Fruit fly (Drosophila melanogaster) whole organism, wandering third instar larva: ENCODE results near the gene Rbfox1.

Experiments used
- Abd-B ChIP-seq: fragments of >200 bp; optimal IDR thresholded peaks from 2 replicates; lab custom pipeline; 2017; ENCODE audit warnings: missing biosample characterization, missing genetic modification characterization
- CG32264 ChIP-seq: fragments of 200-800 bp; sonication (Bioruptor generic); optimal IDR thresholded peaks from 2 replicates; lab custom pipeline; 2016; ENCODE audit warnings: missing biosample characterization, missing genetic modification characterization
- CrebA ChIP-seq: fragments of 200-800 bp; sonication (Bioruptor generic); optimal IDR thresholded peaks from 2 replicates; lab custom pipeline; 2016; ENCODE audit warnings: missing biosample characterization, mild to moderate bottlenecking, missing genetic modification characterization, borderline replicate concordance
- Dfd ChIP-seq: fragments of >200 bp; optimal IDR thresholded peaks from 2 replicates; lab custom pipeline; 2017; ENCODE audit warnings: missing biosample characterization, missing genetic modification characterization
- Dif ChIP-seq: fragments of 200-275, 200-300 bp; sonication (Bioruptor generic); optimal IDR thresholded peaks from 2 replicates; lab custom pipeline; 2018; ENCODE audit warnings: missing biosample characterization, missing genetic modification characterization; ENCODE audit not compliant: partially characterized antibody
- HLH106 ChIP-seq: fragments of 200-800 bp; optimal IDR thresholded peaks from 3 replicates; lab custom pipeline; 2019; ENCODE audit warnings: missing biosample characterization, mild to moderate bottlenecking, missing genetic modification characterization, moderate library complexity
- Hr83 ChIP-seq: fragments of 200-300 bp; sonication (Bioruptor generic); optimal IDR thresholded peaks from 2 replicates; lab custom pipeline; 2016; ENCODE audit warnings: missing biosample characterization, mild to moderate bottlenecking, missing genetic modification characterization, moderate library complexity; ENCODE audit not compliant: poor library complexity, severe bottlenecking
- Jra ChIP-seq: sonication (Bioruptor generic); optimal IDR thresholded peaks from 2 replicates; lab custom pipeline; 2016; ENCODE audit warnings: missing biosample characterization, missing genetic modification characterization
- Myc ChIP-seq: fragments of >200 bp; optimal IDR thresholded peaks from 2 replicates; lab custom pipeline; 2017
- N ChIP-seq: fragments of >200 bp; optimal IDR thresholded peaks from 2 replicates; lab custom pipeline; 2018; ENCODE audit warnings: missing biosample characterization, missing external identifiers, missing genetic modification characterization
- OdsH ChIP-seq: fragments of 200-800 bp; sonication (Bioruptor generic); optimal IDR thresholded peaks from 2 replicates; lab custom pipeline; 2016; ENCODE audit warnings: missing biosample characterization, mild to moderate bottlenecking, missing genetic modification characterization
- Sp1 ChIP-seq: fragments of 200-800 bp; sonication (Bioruptor generic); optimal IDR thresholded peaks from 3 replicates; lab custom pipeline; 2019; ENCODE audit warnings: missing biosample characterization, mild to moderate bottlenecking, missing genetic modification characterization, moderate library complexity
- Vsx2 ChIP-seq: fragments of 200-300, 225-300 bp; sonication (Bioruptor generic); optimal IDR thresholded peaks from 2 replicates; lab custom pipeline; 2018; ENCODE audit warnings: missing biosample characterization, missing genetic modification characterization; ENCODE audit not compliant: partially characterized antibody
- brk ChIP-seq: fragments of 200-800 bp; sonication (Bioruptor generic); optimal IDR thresholded peaks from 2 replicates; lab custom pipeline; 2016; ENCODE audit warnings: missing biosample characterization, mild to moderate bottlenecking, missing genetic modification characterization
- ey ChIP-seq: fragments of 200-800 bp; sonication (Bioruptor generic); optimal IDR thresholded peaks from 2 replicates; lab custom pipeline; 2016; ENCODE audit warnings: missing biosample characterization, missing genetic modification characterization
- foxo ChIP-seq, 2 experiments: fragments of 200-800 bp; sonication (Bioruptor generic); optimal IDR thresholded peaks; 2 replicates in 1 of 2; 3 replicates in 1 of 2; lab custom pipeline; 2016 to 2017; ENCODE audit warnings: missing biosample characterization in 2 of 2, missing genetic modification characterization in 2 of 2
- fru ChIP-seq: fragments of 200-800 bp; sonication (Bioruptor generic); optimal IDR thresholded peaks from 3 replicates; lab custom pipeline; 2016; ENCODE audit warnings: missing biosample characterization, mild to moderate bottlenecking, missing genetic modification characterization
- h ChIP-seq: fragments of 200-800 bp; sonication (Bioruptor generic); optimal IDR thresholded peaks from 3 replicates; lab custom pipeline; 2016; ENCODE audit warnings: missing biosample characterization, mild to moderate bottlenecking, missing genetic modification characterization
- jim ChIP-seq: fragments of 175-275, 200-325 bp; sonication (Bioruptor generic); optimal IDR thresholded peaks from 2 replicates; lab custom pipeline; 2016; ENCODE audit warnings: missing biosample characterization, mild to moderate bottlenecking, missing genetic modification characterization
- lola ChIP-seq: fragments of >200 bp; optimal IDR thresholded peaks from 2 replicates; lab custom pipeline; 2017; ENCODE audit warnings: missing biosample characterization, missing genetic modification characterization
- pan ChIP-seq: fragments of >200 bp; optimal IDR thresholded peaks from 2 replicates; lab custom pipeline; 2017
- psq ChIP-seq: fragments of 200-800 bp; sonication (Bioruptor generic); optimal IDR thresholded peaks from 3 replicates; lab custom pipeline; 2017; ENCODE audit warnings: missing biosample characterization, mild to moderate bottlenecking, missing genetic modification characterization, moderate library complexity
- rgr ChIP-seq: fragments of 200-800 bp; sonication (Bioruptor generic); optimal IDR thresholded peaks from 3 replicates; lab custom pipeline; 2016; ENCODE audit warnings: missing biosample characterization, mild to moderate bottlenecking, missing genetic modification characterization
- sage ChIP-seq: fragments of 200-800 bp; sonication (Bioruptor generic); optimal IDR thresholded peaks from 2 replicates; lab custom pipeline; 2016; ENCODE audit warnings: missing biosample characterization, mild to moderate bottlenecking, missing genetic modification characterization
- sv ChIP-seq: fragments of 200-800 bp; sonication (Bioruptor generic); optimal IDR thresholded peaks from 3 replicates; lab custom pipeline; 2016; ENCODE audit warnings: missing biosample characterization, missing genetic modification characterization
- usp ChIP-seq: fragments of >200 bp; optimal IDR thresholded peaks from 2 replicates; lab custom pipeline; 2017; ENCODE audit warnings: missing biosample characterization, missing genetic modification characterization
- woc ChIP-seq: sonication (Bioruptor generic); optimal IDR thresholded peaks from 2 replicates; lab custom pipeline; 2016; ENCODE audit warnings: missing biosample characterization, mild to moderate bottlenecking, missing genetic modification characterization

The Rbfox1 gene

dm6 chr3L:10525641-10526382 lies 44.6 kb downstream of the Rbfox1 start:
- TF ChIP-seq Myc (lab: Kevin White, UChicago) = no peak
- TF ChIP-seq foxo (GFP tag; optimal IDR thresholded peaks at IDR 0.05; lab: Kevin White, UChicago) = peak in 1 of 2 experiments; percentile 1
- TF ChIP-seq ey (GFP tag; lab: Kevin White, UChicago) = no peak
- no peak for TF ChIP-seq Dif (GFP tag; lab: Kevin White, UChicago)
- TF ChIP-seq usp (GFP tag; lab: Kevin White, UChicago) = no peak
- no peak for TF ChIP-seq sage (GFP tag; lab: Kevin White, UChicago)
- no peak for TF ChIP-seq brk (GFP tag; lab: Kevin White, UChicago)
- TF ChIP-seq HLH106 (tag; lab: Kevin White, UChicago) = peak; percentile 9
- TF ChIP-seq Jra (GFP tag; lab: Kevin White, UChicago) = no peak
- TF ChIP-seq rgr (GFP tag; lab: Kevin White, UChicago) = peak; percentile 17
- no peak for TF ChIP-seq CrebA (GFP tag; lab: Kevin White, UChicago)
- no peak for TF ChIP-seq pan (lab: Kevin White, UChicago)
- TF ChIP-seq Abd-B (GFP tag; lab: Kevin White, UChicago) = no peak
- peak; percentile 13 for TF ChIP-seq OdsH (GFP tag; lab: Kevin White, UChicago)
- peak; percentile 11 for TF ChIP-seq h (GFP tag; lab: Kevin White, UChicago)
- no peak for TF ChIP-seq Sp1

dm6 chr3L:10528251-10528650 lies 47.0 kb downstream of the Rbfox1 start:
- TF ChIP-seq woc (no peak), usp (GFP tag; lab: Kevin White, UChicago) (no peak), Jra (GFP tag; lab: Kevin White, UChicago) (no peak)

- TF ChIP-seq psq (GFP tag; lab: Kevin White, UChicago) (peak; percentile 39), pan (lab: Kevin White, UChicago) (no peak), Abd-B (GFP tag; lab: Kevin White, UChicago) (no peak), Vsx2 (peak; percentile 37)
These were observed 49.8 kb downstream of the Rbfox1 start for dm6 chr3L:10531059-10531458.

dm6 chr3L:10531907-10532581 lies 50.8 kb downstream of the Rbfox1 start:
- TF ChIP-seq N (no peak), foxo (GFP tag; optimal IDR thresholded peaks at IDR 0.05; lab: Kevin White, UChicago) (no peak), sv (GFP tag; lab: Kevin White, UChicago) (no peak), Sp1 (no peak), OdsH (GFP tag; lab: Kevin White, UChicago) (no peak), h (GFP tag; lab: Kevin White, UChicago) (no peak), ey (GFP tag; lab: Kevin White, UChicago) (no peak), lola (GFP tag; lab: Kevin White, UChicago) (no peak), woc (no peak)

dm6 chr3L:10533878-10534277 lies 52.7 kb downstream of the Rbfox1 start:
- TF ChIP-seq brk (GFP tag; lab: Kevin White, UChicago) = peak; percentile 6
- no peak for TF ChIP-seq CG32264 (GFP tag; lab: Kevin White, UChicago)
- TF ChIP-seq, all 38 proteins: peak for 1

- TF ChIP-seq Hr83 (GFP tag; lab: Kevin White, UChicago) (no peak), rgr (GFP tag; lab: Kevin White, UChicago) (no peak), psq (GFP tag; lab: Kevin White, UChicago) (peak; percentile 76), fru (GFP tag; lab: Kevin White, UChicago) (no peak), N (no peak), usp (GFP tag; lab: Kevin White, UChicago) (no peak)
These were observed 53.9 kb downstream of the Rbfox1 start for dm6 chr3L:10535105-10535504.

dm6 chr3L:10536297-10536696 lies 55.1 kb downstream of the Rbfox1 start:
- TF ChIP-seq foxo (GFP tag; optimal IDR thresholded peaks at IDR 0.05; lab: Kevin White, UChicago) (no peak), Dfd (GFP tag; lab: Kevin White, UChicago) (no peak), brk (GFP tag; lab: Kevin White, UChicago) (no peak), CrebA (GFP tag; lab: Kevin White, UChicago) (no peak), h (GFP tag; lab: Kevin White, UChicago) (no peak), jim (GFP tag; lab: Kevin White, UChicago) (no peak), lola (GFP tag; lab: Kevin White, UChicago) (no peak), Sp1 (no peak), psq (GFP tag; lab: Kevin White, UChicago) (no peak)
